Fruit fly (Drosophila melanogaster) whole organism, prepupa: ENCODE measurements around the gene ea.

Source experiments
- Blimp-1 ChIP-seq: fragments of 200-800 bp; sonication (Bioruptor generic); optimal IDR thresholded peaks from 3 replicates; lab custom pipeline; 2017; ENCODE audit warnings: missing biosample characterization, missing genetic modification characterization, mild to moderate bottlenecking, moderate library complexity, missing genetic modification reagents
- CG10631 ChIP-seq: fragments of 200-800 bp; sonication (Bioruptor generic); optimal IDR thresholded peaks from 2 replicates; lab custom pipeline; 2016; ENCODE audit warnings: missing biosample characterization, missing genetic modification characterization
- CG10669 ChIP-seq: fragments of 200-800 bp; sonication (Bioruptor generic); optimal IDR thresholded peaks from 3 replicates; lab custom pipeline; 2018; ENCODE audit warnings: missing biosample characterization, mild to moderate bottlenecking, missing genetic modification characterization, moderate library complexity
- CG11294 ChIP-seq: fragments of 200-800 bp; sonication (Bioruptor generic); IDR thresholded peaks from 2 replicates; pipeline ENCODE4 v1.3.6; 2022; ENCODE audit warnings: missing biosample characterization, missing genetic modification characterization
- CG11902 ChIP-seq: fragments of 200-800 bp; sonication (Bioruptor generic); optimal IDR thresholded peaks from 3 replicates; lab custom pipeline; 2016; ENCODE audit warnings: missing biosample characterization, missing genetic modification characterization
- CG15336 ChIP-seq: fragments of 200-800 bp; sonication (Bioruptor generic); IDR thresholded peaks from 2 replicates; pipeline ENCODE4 v1.3.6; 2022; ENCODE audit warnings: missing biosample characterization, missing genetic modification characterization
- CG1621 ChIP-seq: fragments of 200-800 bp; sonication (Bioruptor generic); optimal IDR thresholded peaks from 3 replicates; lab custom pipeline; 2018; ENCODE audit warnings: missing biosample characterization, mild to moderate bottlenecking, missing genetic modification characterization
- CG16779 ChIP-seq: fragments of 200-800 bp; sonication (Bioruptor generic); optimal IDR thresholded peaks from 3 replicates; lab custom pipeline; 2017; ENCODE audit warnings: missing biosample characterization, mild to moderate bottlenecking, missing genetic modification characterization
- CG31627 ChIP-seq: fragments of 200-800 bp; sonication (Bioruptor generic); optimal IDR thresholded peaks from 3 replicates; lab custom pipeline; 2016; ENCODE audit warnings: missing biosample characterization, missing genetic modification characterization
- CG3919 ChIP-seq: fragments of 200-800 bp; sonication (Bioruptor generic); optimal IDR thresholded peaks from 3 replicates; lab custom pipeline; 2016; ENCODE audit warnings: missing biosample characterization, missing genetic modification characterization
- CG4318 ChIP-seq: fragments of 200-800 bp; sonication (Bioruptor generic); optimal IDR thresholded peaks from 3 replicates; lab custom pipeline; 2017; ENCODE audit warnings: missing biosample characterization, mild to moderate bottlenecking, missing genetic modification characterization
- CG6163 ChIP-seq: fragments of 200-800 bp; sonication (Bioruptor generic); IDR thresholded peaks from 3 replicates; pipeline ENCODE4 v1.3.6; 2022; ENCODE audit warnings: missing biosample characterization, missing genetic modification characterization
- CG6276 ChIP-seq: fragments of 200-800 bp; sonication (Bioruptor generic); optimal IDR thresholded peaks from 2 replicates; lab custom pipeline; 2017; ENCODE audit warnings: missing biosample characterization, mild to moderate bottlenecking, missing genetic modification characterization
- CG6808 ChIP-seq: fragments of 200-800 bp; sonication (Bioruptor generic); optimal IDR thresholded peaks from 3 replicates; lab custom pipeline; 2017; ENCODE audit warnings: missing biosample characterization, missing genetic modification characterization, mild to moderate bottlenecking, moderate library complexity, missing genetic modification reagents
- CG8632 ChIP-seq: fragments of 200-800 bp; sonication (Bioruptor generic); optimal IDR thresholded peaks from 3 replicates; lab custom pipeline; 2016; ENCODE audit warnings: missing biosample characterization, missing genetic modification characterization
- CG9139 ChIP-seq: fragments of 200-800 bp; sonication (Bioruptor generic); optimal IDR thresholded peaks from 3 replicates; lab custom pipeline; 2017; ENCODE audit warnings: missing biosample characterization, mild to moderate bottlenecking, missing genetic modification characterization
- Eip75B ChIP-seq: fragments of 200-800 bp; sonication (Bioruptor generic); optimal IDR thresholded peaks from 3 replicates; lab custom pipeline; 2016; ENCODE audit warnings: missing biosample characterization, missing genetic modification characterization
- Eip78C ChIP-seq: fragments of 200-800 bp; sonication (Bioruptor generic); peaks from one replicate; lab custom pipeline; 2016; ENCODE audit warnings: missing biosample characterization, missing genetic modification characterization
- Eip93F ChIP-seq: fragments of 200-800 bp; sonication (Bioruptor generic); optimal IDR thresholded peaks from 2 replicates; lab custom pipeline; 2016; ENCODE audit warnings: missing biosample characterization, mild to moderate bottlenecking, missing genetic modification characterization
- Ets21C ChIP-seq: fragments of 200-800 bp; sonication (Bioruptor generic); optimal IDR thresholded peaks from 3 replicates; lab custom pipeline; 2016; ENCODE audit warnings: missing biosample characterization, missing genetic modification characterization
- Ets96B ChIP-seq: fragments of 200-800 bp; optimal IDR thresholded peaks from 2 replicates; lab custom pipeline; 2019; ENCODE audit warnings: missing biosample characterization, mild to moderate bottlenecking, missing genetic modification characterization, moderate library complexity
- Hr38 ChIP-seq: sonication (Bioruptor generic); optimal IDR thresholded peaks from 2 replicates; lab custom pipeline; 2016; ENCODE audit warnings: missing biosample characterization, missing genetic modification characterization
- Hr39 ChIP-seq: fragments of 200-800 bp; sonication (Bioruptor generic); optimal IDR thresholded peaks from 2 replicates; lab custom pipeline; 2016; ENCODE audit warnings: missing biosample characterization, missing genetic modification characterization
- Hr4 ChIP-seq: fragments of 200-800 bp; sonication (Bioruptor generic); optimal IDR thresholded peaks from 3 replicates; lab custom pipeline; 2016; ENCODE audit warnings: missing biosample characterization, missing genetic modification characterization
- Lpt ChIP-seq: fragments of 200-800 bp; sonication (Bioruptor generic); optimal IDR thresholded peaks from 3 replicates; lab custom pipeline; 2016; ENCODE audit warnings: missing biosample characterization, missing genetic modification characterization
- Met ChIP-seq: fragments of 200-800 bp; sonication (Bioruptor generic); optimal IDR thresholded peaks from 3 replicates; lab custom pipeline; 2016; ENCODE audit warnings: missing biosample characterization, missing genetic modification characterization
- OdsH ChIP-seq: fragments of 200-800 bp; sonication (Bioruptor generic); optimal IDR thresholded peaks from 3 replicates; lab custom pipeline; 2016; ENCODE audit warnings: missing biosample characterization, missing genetic modification characterization
- Sox102F ChIP-seq: fragments of 200-800 bp; sonication (Bioruptor generic); optimal IDR thresholded peaks from 2 replicates; lab custom pipeline; 2016; ENCODE audit warnings: missing biosample characterization, mild to moderate bottlenecking, missing genetic modification characterization
- achi ChIP-seq: fragments of 200-800 bp; sonication (Bioruptor generic); optimal IDR thresholded peaks from 3 replicates; lab custom pipeline; 2016; ENCODE audit warnings: missing biosample characterization, missing genetic modification characterization
- acj6 ChIP-seq: fragments of 200-800 bp; sonication (Bioruptor generic); optimal IDR thresholded peaks from 3 replicates; lab custom pipeline; 2016; ENCODE audit warnings: missing biosample characterization, missing genetic modification characterization
- cyc ChIP-seq: fragments of 200-800 bp; sonication (Bioruptor generic); optimal IDR thresholded peaks from 3 replicates; lab custom pipeline; 2016; ENCODE audit warnings: missing biosample characterization, missing genetic modification characterization
- dac ChIP-seq: fragments of 200-800 bp; sonication (Bioruptor generic); optimal IDR thresholded peaks from 2 replicates; lab custom pipeline; 2017; ENCODE audit warnings: missing biosample characterization, mild to moderate bottlenecking, missing genetic modification characterization
- dsx ChIP-seq: fragments of 200-800 bp; optimal IDR thresholded peaks from 3 replicates; lab custom pipeline; 2019; ENCODE audit warnings: missing biosample characterization, mild to moderate bottlenecking, missing genetic modification characterization, moderate library complexity; ENCODE audit not compliant: poor library complexity, severe bottlenecking
- eg ChIP-seq: fragments of 200-800 bp; sonication (Bioruptor generic); IDR thresholded peaks from 3 replicates; pipeline ENCODE4 v1.3.6; 2022; ENCODE audit warnings: missing biosample characterization, missing genetic modification characterization
- esn ChIP-seq: fragments of 200-800 bp; sonication (Bioruptor generic); optimal IDR thresholded peaks from 2 replicates; lab custom pipeline; 2016; ENCODE audit warnings: missing biosample characterization, mild to moderate bottlenecking, missing genetic modification characterization, moderate library complexity
- fd59A ChIP-seq: fragments of 200-800 bp; sonication (Bioruptor generic); optimal IDR thresholded peaks from 2 replicates; lab custom pipeline; 2017; ENCODE audit warnings: missing biosample characterization, mild to moderate bottlenecking, missing genetic modification characterization, missing genetic modification reagents
- fd85E ChIP-seq: fragments of 200-800 bp; sonication (Bioruptor generic); optimal IDR thresholded peaks from 3 replicates; lab custom pipeline; 2016; ENCODE audit warnings: missing biosample characterization, missing genetic modification characterization
- net ChIP-seq: fragments of 200-800 bp; sonication (Bioruptor generic); optimal IDR thresholded peaks from 3 replicates; lab custom pipeline; 2016; ENCODE audit warnings: missing biosample characterization, missing genetic modification characterization
- pdm3 ChIP-seq: fragments of 200-800 bp; sonication (Bioruptor generic); optimal IDR thresholded peaks from 3 replicates; lab custom pipeline; 2016; ENCODE audit warnings: missing biosample characterization, missing genetic modification characterization
- salr ChIP-seq, 2 experiments: fragments of 200-800 bp; sonication (Bioruptor generic); optimal IDR thresholded peaks; 3 replicates each; lab custom pipeline; 2016 to 2018; ENCODE audit warnings: missing biosample characterization in 2 of 2, missing genetic modification characterization in 2 of 2, mild to moderate bottlenecking in 1 of 2
- spab ChIP-seq: fragments of 200-800 bp; sonication (Bioruptor generic); optimal IDR thresholded peaks from 2 replicates; lab custom pipeline; 2017; ENCODE audit warnings: missing biosample characterization, mild to moderate bottlenecking, missing genetic modification characterization, missing genetic modification reagents
- ss ChIP-seq, 2 experiments: fragments of 200-800 bp; sonication (Bioruptor generic); optimal IDR thresholded peaks; 2 replicates in 1 of 2; 3 replicates in 1 of 2; lab custom pipeline; 2017 to 2018; ENCODE audit warnings: mild to moderate bottlenecking in 2 of 2, missing biosample characterization in 2 of 2, missing genetic modification characterization in 2 of 2, moderate library complexity in 1 of 2
- svp ChIP-seq: fragments of 200-800 bp; sonication (Bioruptor generic); peaks from one replicate; lab custom pipeline; 2016; ENCODE audit warnings: missing biosample characterization, missing genetic modification characterization
- topi ChIP-seq: fragments of 200-800 bp; sonication (Bioruptor generic); optimal IDR thresholded peaks from 3 replicates; lab custom pipeline; 2016; ENCODE audit warnings: missing biosample characterization, missing genetic modification characterization
- vri ChIP-seq: fragments of 200-800 bp; sonication (Bioruptor generic); optimal IDR thresholded peaks from 3 replicates; lab custom pipeline; 2016; ENCODE audit warnings: missing biosample characterization, mild to moderate bottlenecking, missing genetic modification characterization

The ea gene

dm6 chr3R:15292241-15293004 is 36.1 kb upstream of the ea start:
- peak; percentile 4 for TF ChIP-seq Eip78C (GFP tag; lab: Kevin White, UChicago)
- TF ChIP-seq salr (GFP tag; optimal IDR thresholded peaks at IDR 0.05; lab: Kevin White, UChicago) = no peak
- peak; percentile 93 for TF ChIP-seq vri
- TF ChIP-seq svp = no peak
- no peak for TF ChIP-seq topi (GFP tag; lab: Kevin White, UChicago)
- TF ChIP-seq CG9139 (GFP tag; lab: Kevin White, UChicago) = no peak
- no peak for TF ChIP-seq Hr4 (GFP tag; lab: Kevin White, UChicago)
- TF ChIP-seq OdsH = no peak
- no peak for TF ChIP-seq CG15336 (GFP tag; lab: Robert Waterston, UW)
- TF ChIP-seq Hr39 (GFP tag; lab: Kevin White, UChicago) = peak; percentile 1

- no peak for TF ChIP-seq CG31627 (GFP tag; lab: Kevin White, UChicago)
- TF ChIP-seq Sox102F (GFP tag; lab: Kevin White, UChicago) = peak; percentile 52
- TF ChIP-seq CG6276 (GFP tag; lab: Kevin White, UChicago) = no peak
- TF ChIP-seq acj6 (GFP tag; lab: Kevin White, UChicago) = no peak
- no peak for TF ChIP-seq CG15336 (GFP tag; lab: Robert Waterston, UW)
- TF ChIP-seq CG3919 = no peak
- no peak for TF ChIP-seq dsx
- TF ChIP-seq CG11902 (GFP tag; lab: Kevin White, UChicago) = peak; percentile 23
- peak; percentile 51 for TF ChIP-seq cyc (GFP tag; lab: Kevin White, UChicago)
- TF ChIP-seq CG9139 (GFP tag; lab: Kevin White, UChicago) = peak; percentile 1
- TF ChIP-seq fd59A (GFP tag; lab: Kevin White, UChicago) = no peak
- peak; percentile 32 for TF ChIP-seq Ets21C (GFP tag; lab: Kevin White, UChicago)
- TF ChIP-seq Eip75B (GFP tag; lab: Kevin White, UChicago) = no peak
- no peak for TF ChIP-seq CG1621 (tag; lab: Kevin White, UChicago)
- no peak for TF ChIP-seq CG10669
- no peak for TF ChIP-seq svp
- no peak for TF ChIP-seq CG16779
- no peak for TF ChIP-seq Hr38 (GFP tag; lab: Kevin White, UChicago)
- no peak for TF ChIP-seq net (GFP tag; lab: Kevin White, UChicago)
- no peak for TF ChIP-seq achi (GFP tag; lab: Kevin White, UChicago)
- peak in 1 of 2 experiments; percentile 47 for TF ChIP-seq ss (GFP tag; optimal IDR thresholded peaks at IDR 0.05; lab: Kevin White, UChicago)
- TF ChIP-seq Eip78C (GFP tag; lab: Kevin White, UChicago) = peak; percentile 79
- TF ChIP-seq spab = no peak
- no peak for TF ChIP-seq salr (GFP tag; optimal IDR thresholded peaks at IDR 0.05; lab: Kevin White, UChicago)
- peak; percentile 67 for TF ChIP-seq Blimp-1 (GFP tag; lab: Kevin White, UChicago)
- no peak for TF ChIP-seq eg (GFP tag; lab: Robert Waterston, UW)
- no peak for TF ChIP-seq Hr39 (GFP tag; lab: Kevin White, UChicago)
- peak; percentile 8 for TF ChIP-seq fd85E
- no peak for TF ChIP-seq CG10631 (GFP tag; lab: Kevin White, UChicago)
- no peak for TF ChIP-seq Hr4 (GFP tag; lab: Kevin White, UChicago)
- no peak for TF ChIP-seq Lpt
- TF ChIP-seq OdsH = no peak
- TF ChIP-seq pdm3 (GFP tag; lab: Kevin White, UChicago) = no peak
- TF ChIP-seq CG4318 (GFP tag; lab: Kevin White, UChicago) = no peak
- TF ChIP-seq CG11294 (GFP tag; lab: Robert Waterston, UW) = no peak
- TF ChIP-seq dac (GFP tag; lab: Kevin White, UChicago) = no peak
- peak; percentile 68 for TF ChIP-seq Met
- TF ChIP-seq Ets96B = no peak
- TF ChIP-seq CG6163 = peak; percentile 22; the same call in 1 of the 3 replicates
- TF ChIP-seq topi (GFP tag; lab: Kevin White, UChicago) = peak; percentile 38
- peak; percentile 18 for TF ChIP-seq Eip93F
- peak; percentile 44 for TF ChIP-seq CG6808 (GFP tag; lab: Kevin White, UChicago)
- peak; percentile 6 for TF ChIP-seq CG8632
- TF ChIP-seq esn (GFP tag; lab: Kevin White, UChicago) = peak; percentile 66
Measured at dm6 chr3R:15293005-15293877, 35.3 kb upstream of the ea start.
